ENCODE assay signal across 2 worm cellular contexts in the genomic region with DNA sequence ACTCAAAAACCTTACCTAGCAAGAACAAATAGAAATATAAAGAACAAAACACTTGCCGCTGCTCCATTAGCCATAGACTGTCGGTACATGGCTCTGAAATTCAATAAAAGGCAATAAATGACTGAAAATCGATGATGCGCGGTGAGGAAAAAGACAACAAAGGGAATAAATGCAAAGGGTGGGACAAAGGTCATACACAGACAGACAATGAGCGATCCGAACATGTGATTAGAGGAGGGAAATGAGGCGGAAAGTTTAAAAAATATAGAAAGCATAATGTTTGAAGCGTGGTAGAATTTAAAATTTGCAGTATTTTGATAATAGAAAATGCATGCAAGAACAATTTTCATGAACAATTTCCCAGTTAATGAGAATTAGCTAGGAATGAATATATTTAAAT.
A peak's percentile ranks its signal among the peaks of the same experiment; 100 is the strongest.
TF ChIP-seq lines count a peak whose summit lies in the region.

Gene C54E4.12, minus strand, starts transcription at position 101 of the 400 bp plus-strand sequence.

TF ChIP-seq in whole organism, L1 larva, 84 proteins besides CTCF, POLR2A, EP300 and RAD21:
- TF ChIP-seq blmp-1 (tag; optimal IDR thresholded peaks at IDR 0.05; lab: Kevin White, UChicago) (peak; percentile 12), fkh-8 (tag; optimal IDR thresholded peaks at IDR 0.05; lab: Kevin White, UChicago) (no peak), efl-1 (optimal IDR thresholded peaks at IDR 0.05; lab: Kevin White, UChicago) (no peak), efl-1 (GFP tag; optimal IDR thresholded peaks at IDR 0.05 in 1 of 2; lab: Kevin White, UChicago) (peak in 1 of 2 experiments; percentile 65)

TF ChIP-seq in whole organism, late embryonic, 69 proteins besides CTCF, POLR2A, EP300 and RAD21:
- TF ChIP-seq hlh-13 (GFP tag; optimal IDR thresholded peaks at IDR 0.05; lab: Kevin White, UChicago) = no peak
- TF ChIP-seq zip-5 (tag; optimal IDR thresholded peaks at IDR 0.05; lab: Kevin White, UChicago) = no peak
- no peak for TF ChIP-seq hlh-15 (tag; optimal IDR thresholded peaks at IDR 0.05; lab: Kevin White, UChicago)
- no peak for TF ChIP-seq ceh-18 (tag; optimal IDR thresholded peaks at IDR 0.05; lab: Kevin White, UChicago)
- TF ChIP-seq hlh-30 (tag; optimal IDR thresholded peaks at IDR 0.05; lab: Kevin White, UChicago; ENCODE audit: insufficient read depth) = peak; percentile 34
TF ChIP-seq in whole organism, late embryonic: peak in this region for 1.
